Worm (Caenorhabditis elegans) whole organism, L3 larva: ENCODE measurements around the gene cct-6.

Source experiments
- elt-2 ChIP-seq: sonication (generic microtip); optimal IDR thresholded peaks from 2 replicates; lab custom pipeline; 2016; ENCODE audit warnings: missing genetic modification reagents, mild to moderate bottlenecking, missing genetic modification characterization, missing compliant biosample characterization
- elt-3 ChIP-seq, 3 experiments: fragments of 150-350 bp in 1 of 3; sonication (generic microtip) in 2 of 3; optimal IDR thresholded peaks; 2 replicates in 2 of 3; 4 replicates in 1 of 3; lab custom pipeline; 2014 to 2017; ENCODE audit warnings: missing biosample characterization in 3 of 3, missing genetic modification characterization in 3 of 3
- fkh-10 ChIP-seq: sonication (generic microtip); optimal IDR thresholded peaks from 2 replicates; lab custom pipeline; 2017; ENCODE audit warnings: missing biosample characterization, missing genetic modification reagents, missing genetic modification characterization
- lin-15B ChIP-seq: fragments of 150-350 bp; optimal IDR thresholded peaks from 2 replicates; lab custom pipeline; 2014; ENCODE audit warnings: missing biosample characterization, missing genetic modification characterization
- nhr-23 ChIP-seq: fragments of 150-350 bp; optimal IDR thresholded peaks from 2 replicates; lab custom pipeline; 2014; ENCODE audit warnings: missing biosample characterization, missing genetic modification reagents, missing genetic modification characterization

DNA sequence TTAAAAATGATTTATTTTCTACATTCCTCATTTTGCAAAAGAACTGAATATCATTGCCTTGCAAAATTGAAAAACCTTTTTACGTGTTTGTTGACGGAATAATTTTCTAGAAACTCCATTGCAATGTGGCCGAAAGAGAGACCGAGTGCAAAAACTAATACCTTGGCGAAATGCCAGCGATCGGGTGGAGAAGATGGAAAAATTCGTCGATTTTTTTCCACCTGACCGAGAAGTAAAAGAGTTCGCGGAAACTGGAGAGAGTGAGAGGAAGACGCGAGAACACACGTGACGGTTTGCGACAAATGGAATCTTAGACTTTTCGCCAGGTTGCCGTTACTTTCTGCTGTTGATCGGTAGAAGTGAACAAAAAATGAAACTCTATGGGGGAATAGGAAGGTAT, 13.8 kb downstream of the cct-6 start:
- no peak for TF ChIP-seq fkh-10 (GFP tag; lab: Kevin White, UChicago)
- TF ChIP-seq elt-2 = no peak
- TF ChIP-seq lin-15B (tag; lab: Kevin White, UChicago) = no peak
- no peak for TF ChIP-seq elt-3 (tag; optimal IDR thresholded peaks at IDR 0.05; lab: Kevin White, UChicago)
- peak; percentile 56 for TF ChIP-seq nhr-23
